Worm (Caenorhabditis elegans): Measurements from ENCODE around the gene cnd-1.

DNA sequence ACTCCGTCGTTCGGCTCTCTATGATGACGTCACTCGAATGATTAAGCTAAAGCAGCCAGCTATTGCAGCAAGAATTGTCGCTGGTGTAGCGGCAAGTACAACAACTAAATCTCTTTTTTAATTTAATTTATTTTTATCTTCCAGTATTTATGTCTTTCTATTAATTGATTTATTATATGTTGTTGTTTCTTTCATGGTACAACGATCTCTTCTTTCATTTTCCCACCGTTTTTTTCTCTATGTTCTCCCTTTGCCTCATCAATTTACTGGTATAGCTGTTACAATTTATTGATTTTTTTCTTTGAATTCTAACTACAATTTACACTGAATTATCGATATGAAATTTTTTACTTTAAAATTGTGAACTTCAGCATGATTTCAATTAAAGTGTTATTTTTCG lies 48.7 kb downstream of the cnd-1 start, which contains the start of gene moc-6:
- TF ChIP-seq akir-1 (GFP tag; optimal IDR thresholded peaks at IDR 0.05) (no peak), ama-1 (optimal IDR thresholded peaks at IDR 0.05) (no peak), ama-1 (GFP tag; optimal IDR thresholded peaks at IDR 0.05) (no peak), ceh-91 (GFP tag; IDR thresholded peaks at IDR 0.05) (no peak), ztf-18 (tag; optimal IDR thresholded peaks at IDR 0.05) (no peak), cebp-1 (GFP tag; IDR thresholded peaks at IDR 0.05) (no peak), cebp-1 (tag; optimal IDR thresholded peaks at IDR 0.05) (no peak), him-1 (tag; optimal IDR thresholded peaks at IDR 0.05) (no peak), lir-1 (GFP tag; conservative IDR thresholded peaks at IDR 0.05) (no peak)
